In the genomic region with DNA sequence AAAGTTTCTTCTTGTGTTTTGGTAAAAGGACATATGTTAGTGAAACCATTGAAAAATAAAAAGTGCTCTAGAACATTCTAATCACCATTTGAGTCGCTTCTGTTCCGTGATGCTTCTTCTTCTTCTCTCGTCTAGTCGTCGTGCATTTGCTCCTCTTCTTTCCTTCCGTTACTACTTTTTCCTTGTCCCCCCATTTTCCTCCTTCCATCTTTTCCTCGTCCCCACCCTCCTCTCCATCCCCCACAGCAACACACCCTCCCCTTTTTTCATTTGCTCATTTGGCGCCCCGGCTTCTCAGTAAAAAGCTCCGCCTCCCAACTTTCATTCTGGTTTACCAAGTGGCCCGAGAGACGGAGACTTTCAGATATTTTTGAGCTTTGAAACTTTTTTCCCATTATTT, we compare ENCODE assay signal across 3 worm cellular contexts.
TF ChIP-seq lines count a peak whose summit lies in the region.

No protein-coding gene starts in this region.

TF ChIP-seq in whole organism, L1 larva, 84 proteins besides CTCF, POLR2A, EP300 and RAD21 (continued from another document and continues in another):
- TF ChIP-seq nhr-90 (tag; optimal IDR thresholded peaks at IDR 0.05; lab: Kevin White, UChicago; ENCODE audit: poor library complexity) (no peak), nhr-71 (tag; optimal IDR thresholded peaks at IDR 0.05; lab: Kevin White, UChicago) (peak; percentile 31), lin-15B (tag; optimal IDR thresholded peaks at IDR 0.05; lab: Kevin White, UChicago) (no peak), tlp-1 (tag; optimal IDR thresholded peaks at IDR 0.05; lab: Kevin White, UChicago) (no peak), hpl-2 (GFP tag; optimal IDR thresholded peaks at IDR 0.05; lab: Kevin White, UChicago) (no peak), ama-1 (optimal IDR thresholded peaks at IDR 0.05; lab: Kevin White, UChicago) (no peak), nhr-85 (tag; lab: Kevin White, UChicago) (no peak), nhr-11 (tag; optimal IDR thresholded peaks at IDR 0.05; lab: Kevin White, UChicago) (no peak), elt-3 (tag; optimal IDR thresholded peaks at IDR 0.05; lab: Kevin White, UChicago) (no peak), ces-1 (GFP tag; optimal IDR thresholded peaks at IDR 0.05; lab: Kevin White, UChicago) (peak; percentile 26), aha-1 (tag; optimal IDR thresholded peaks at IDR 0.05; lab: Kevin White, UChicago) (no peak), nhr-28 (tag; optimal IDR thresholded peaks at IDR 0.05; lab: Kevin White, UChicago) (no peak), rnt-1 (tag; optimal IDR thresholded peaks at IDR 0.05; lab: Kevin White, UChicago) (peak; percentile 42), fkh-10 (GFP tag; optimal IDR thresholded peaks at IDR 0.05; lab: Kevin White, UChicago) (peak; percentile 35), pqm-1 (tag; optimal IDR thresholded peaks at IDR 0.05; lab: Kevin White, UChicago) (no peak), nhr-77 (tag; optimal IDR thresholded peaks at IDR 0.05; lab: Kevin White, UChicago) (no peak), fkh-8 (tag; optimal IDR thresholded peaks at IDR 0.05; lab: Kevin White, UChicago) (peak; percentile 73), mef-2 (tag; optimal IDR thresholded peaks at IDR 0.05; lab: Kevin White, UChicago) (no peak), swsn-7 (tag; optimal IDR thresholded peaks at IDR 0.05; lab: Kevin White, UChicago) (no peak), elt-2 (tag; optimal IDR thresholded peaks at IDR 0.05; lab: Kevin White, UChicago) (no peak), snu-23 (GFP tag; optimal IDR thresholded peaks at IDR 0.05; lab: Kevin White, UChicago) (peak; percentile 13), nhr-84 (tag; optimal IDR thresholded peaks at IDR 0.05; lab: Kevin White, UChicago) (no peak), unc-62 (GFP tag; optimal IDR thresholded peaks at IDR 0.05; lab: Kevin White, UChicago) (no peak), dpl-1 (GFP tag; optimal IDR thresholded peaks at IDR 0.05; lab: Kevin White, UChicago) (no peak), mep-1 (tag; optimal IDR thresholded peaks at IDR 0.05; lab: Kevin White, UChicago) (peak; percentile 11), hlh-4 (tag; optimal IDR thresholded peaks at IDR 0.05; lab: Kevin White, UChicago) (no peak), jun-1 (tag; optimal IDR thresholded peaks at IDR 0.05; lab: Kevin White, UChicago) (no peak), zip-4 (GFP tag; optimal IDR thresholded peaks at IDR 0.05; lab: Kevin White, UChicago) (no peak), ceh-82 (tag; optimal IDR thresholded peaks at IDR 0.05; lab: Kevin White, UChicago) (peak in 2 of 3 experiments; percentile 10 to 49), lir-3 (tag; optimal IDR thresholded peaks at IDR 0.05; lab: Kevin White, UChicago; ENCODE audit: poor library complexity) (no peak), nhr-237 (tag; optimal IDR thresholded peaks at IDR 0.05; lab: Kevin White, UChicago) (no peak), skn-1 (tag; optimal IDR thresholded peaks at IDR 0.05; lab: Kevin White, UChicago) (no peak), sox-4 (tag; optimal IDR thresholded peaks at IDR 0.05; lab: Kevin White, UChicago) (no peak), nhr-12 (tag; optimal IDR thresholded peaks at IDR 0.05; lab: Kevin White, UChicago) (no peak), C34B4.2 (tag; optimal IDR thresholded peaks at IDR 0.05; lab: Kevin White, UChicago) (no peak), ztf-4 (tag; optimal IDR thresholded peaks at IDR 0.05; lab: Kevin White, UChicago) (peak; percentile 8), snpc-4 (tag; optimal IDR thresholded peaks at IDR 0.05; lab: Kevin White, UChicago) (no peak), nhr-20 (tag; optimal IDR thresholded peaks at IDR 0.05; lab: Kevin White, UChicago) (no peak), lsy-2 (tag; optimal IDR thresholded peaks at IDR 0.05; lab: Kevin White, UChicago) (peak in 1 of 2 experiments; percentile 26), aly-2 (tag; optimal IDR thresholded peaks at IDR 0.05; lab: Kevin White, UChicago) (no peak), ceh-63 (GFP tag; optimal IDR thresholded peaks at IDR 0.05; lab: Kevin White, UChicago) (no peak), nhr-19 (GFP tag; conservative IDR thresholded peaks at IDR 0.05; lab: Robert Waterston, UW) (peak; percentile 29; the same call in 1 of the 2 replicates), C16A3.4 (tag; optimal IDR thresholded peaks at IDR 0.05; lab: Kevin White, UChicago) (no peak), lin-14 (GFP tag; optimal IDR thresholded peaks at IDR 0.05; lab: Kevin White, UChicago) (peak; percentile 88)

TF ChIP-seq in whole organism, L2 larva, 48 proteins besides CTCF, POLR2A, EP300 and RAD21 (continued from another document):
- TF ChIP-seq fos-1 (tag; optimal IDR thresholded peaks at IDR 0.05; lab: Kevin White, UChicago) (no peak), ama-1 (optimal IDR thresholded peaks at IDR 0.05; lab: Kevin White, UChicago) (no peak), nhr-77 (tag; optimal IDR thresholded peaks at IDR 0.05; lab: Kevin White, UChicago) (no peak), ceh-82 (tag; optimal IDR thresholded peaks at IDR 0.05; lab: Kevin White, UChicago) (no peak), unc-55 (GFP tag; optimal IDR thresholded peaks at IDR 0.05; lab: Kevin White, UChicago) (peak; percentile 58), mbf-1 (tag; optimal IDR thresholded peaks at IDR 0.05; lab: Kevin White, UChicago) (no peak), F13H6.1 (tag; optimal IDR thresholded peaks at IDR 0.05; lab: Kevin White, UChicago) (peak; percentile 14), mdl-1 (tag; optimal IDR thresholded peaks at IDR 0.05; lab: Kevin White, UChicago) (no peak), unc-39 (tag; optimal IDR thresholded peaks at IDR 0.05; lab: Kevin White, UChicago) (no peak), nhr-11 (tag; optimal IDR thresholded peaks at IDR 0.05; lab: Kevin White, UChicago) (no peak), nhr-6 (tag; optimal IDR thresholded peaks at IDR 0.05; lab: Kevin White, UChicago) (no peak), ztf-1 (GFP tag; conservative IDR thresholded peaks at IDR 0.05; lab: Robert Waterston, UW) (no peak), gmeb-1 (tag; optimal IDR thresholded peaks at IDR 0.05; lab: Kevin White, UChicago) (no peak), snpc-4 (tag; optimal IDR thresholded peaks at IDR 0.05; lab: Kevin White, UChicago) (no peak), peb-1 (tag; optimal IDR thresholded peaks at IDR 0.05; lab: Kevin White, UChicago) (no peak), nhr-23 (tag; optimal IDR thresholded peaks at IDR 0.05; lab: Kevin White, UChicago) (no peak), egl-27 (tag; optimal IDR thresholded peaks at IDR 0.05; lab: Kevin White, UChicago) (no peak), crh-2 (tag; optimal IDR thresholded peaks at IDR 0.05; lab: Kevin White, UChicago) (peak; percentile 46), nhr-21 (tag; optimal IDR thresholded peaks at IDR 0.05; lab: Kevin White, UChicago) (no peak), elt-1 (tag; optimal IDR thresholded peaks at IDR 0.05; lab: Kevin White, UChicago) (no peak), ztf-4 (tag; optimal IDR thresholded peaks at IDR 0.05; lab: Kevin White, UChicago) (no peak), lin-11 (tag; optimal IDR thresholded peaks at IDR 0.05; lab: Kevin White, UChicago) (peak; percentile 15), R02D3.7 (tag; optimal IDR thresholded peaks at IDR 0.05; lab: Kevin White, UChicago) (no peak), zag-1 (tag; optimal IDR thresholded peaks at IDR 0.05; lab: Kevin White, UChicago) (peak; percentile 73), nhr-129 (tag; optimal IDR thresholded peaks at IDR 0.05; lab: Kevin White, UChicago) (peak; percentile 23), ceh-16 (tag; optimal IDR thresholded peaks at IDR 0.05; lab: Kevin White, UChicago) (no peak), alr-1 (tag; optimal IDR thresholded peaks at IDR 0.05; lab: Kevin White, UChicago) (no peak), blmp-1 (tag; optimal IDR thresholded peaks at IDR 0.05; lab: Kevin White, UChicago; ENCODE audit: insufficient read depth) (no peak), lin-13 (GFP tag; optimal IDR thresholded peaks at IDR 0.05; lab: Kevin White, UChicago) (no peak), dmd-4 (tag; optimal IDR thresholded peaks at IDR 0.05; lab: Kevin White, UChicago) (no peak), nhr-12 (tag; optimal IDR thresholded peaks at IDR 0.05; lab: Kevin White, UChicago) (no peak), Y55F3AM.14 (GFP tag; optimal IDR thresholded peaks at IDR 0.05; lab: Kevin White, UChicago) (peak; percentile 9), mab-5 (tag; optimal IDR thresholded peaks at IDR 0.05; lab: Kevin White, UChicago) (peak; percentile 27), ZK546.5 (tag; optimal IDR thresholded peaks at IDR 0.05; lab: Kevin White, UChicago) (no peak), lin-39 (tag; optimal IDR thresholded peaks at IDR 0.05; lab: Kevin White, UChicago) (no peak), sma-3 (GFP tag; optimal IDR thresholded peaks at IDR 0.05; lab: Kevin White, UChicago) (no peak), sma-9 (GFP tag; optimal IDR thresholded peaks at IDR 0.05; lab: Kevin White, UChicago) (peak; percentile 10), sma-9 (tag; optimal IDR thresholded peaks at IDR 0.05; lab: Kevin White, UChicago) (no peak)
TF ChIP-seq in whole organism, L2 larva: peak in this region for 12.

TF ChIP-seq in whole organism, L4 larva, 104 proteins besides CTCF, POLR2A, EP300 and RAD21 (continued from another document):
- TF ChIP-seq lsy-2 (tag; optimal IDR thresholded peaks at IDR 0.05; lab: Kevin White, UChicago) = peak; percentile 8 to 64
- TF ChIP-seq tra-1 (GFP tag; IDR thresholded peaks at IDR 0.05; lab: Robert Waterston, UW) = no peak
- TF ChIP-seq hlh-11 (tag; optimal IDR thresholded peaks at IDR 0.05; lab: Kevin White, UChicago) = peak; percentile 32
- TF ChIP-seq hmg-1.1 (GFP tag; IDR thresholded peaks at IDR 0.05; lab: Robert Waterston, UW) = peak; percentile 50; the same call in 1 of the 2 replicates
- TF ChIP-seq daf-12 (tag; optimal IDR thresholded peaks at IDR 0.05; lab: Kevin White, UChicago) = no peak
- TF ChIP-seq T26A8.4 (GFP tag; IDR thresholded peaks at IDR 0.05; lab: Robert Waterston, UW) = no peak
- TF ChIP-seq lim-7 (GFP tag; IDR thresholded peaks at IDR 0.05; lab: Robert Waterston, UW) = no peak
- TF ChIP-seq hlh-30 (tag; optimal IDR thresholded peaks at IDR 0.05; lab: Kevin White, UChicago; ENCODE audit: insufficient read depth) = peak; percentile 22
- peak; percentile 57; the same call in 1 of the 2 replicates for TF ChIP-seq egl-43 (GFP tag; IDR thresholded peaks at IDR 0.05; lab: Robert Waterston, UW)
- TF ChIP-seq aha-1 (tag; lab: Kevin White, UChicago) = peak; percentile 11
- no peak for TF ChIP-seq pqm-1 (tag; optimal IDR thresholded peaks at IDR 0.05; lab: Kevin White, UChicago)
- TF ChIP-seq Y5F2A.4 (GFP tag; optimal IDR thresholded peaks at IDR 0.05; lab: Kevin White, UChicago) = no peak
- TF ChIP-seq set-16 (GFP tag; IDR thresholded peaks at IDR 0.05; lab: Robert Waterston, UW) = peak; percentile 55
- no peak for TF ChIP-seq lin-29 (GFP tag; IDR thresholded peaks at IDR 0.05; lab: Robert Waterston, UW)
- TF ChIP-seq daf-19 (GFP tag; conservative IDR thresholded peaks at IDR 0.05; lab: Robert Waterston, UW) = no peak
- peak; percentile 30 for TF ChIP-seq ama-1 (optimal IDR thresholded peaks at IDR 0.05; lab: Kevin White, UChicago)
- peak in 1 of 2 experiments; percentile 7 for TF ChIP-seq mdl-1 (tag; optimal IDR thresholded peaks at IDR 0.05; lab: Kevin White, UChicago)
- peak in 1 of 2 experiments; percentile 7 for TF ChIP-seq hif-1 (tag; optimal IDR thresholded peaks at IDR 0.05; lab: Kevin White, UChicago)
- no peak for TF ChIP-seq ceh-32 (tag; optimal IDR thresholded peaks at IDR 0.05; lab: Kevin White, UChicago; ENCODE audit: poor library complexity)
- TF ChIP-seq nhr-42 (GFP tag; IDR thresholded peaks at IDR 0.05; lab: Robert Waterston, UW) = no peak
- TF ChIP-seq nhr-28 (tag; optimal IDR thresholded peaks at IDR 0.05; lab: Kevin White, UChicago) = no peak
- TF ChIP-seq dpl-1 (GFP tag; optimal IDR thresholded peaks at IDR 0.05; lab: Kevin White, UChicago) = no peak
- no peak for TF ChIP-seq egl-27 (tag; optimal IDR thresholded peaks at IDR 0.05; lab: Kevin White, UChicago)
- TF ChIP-seq unc-39 (tag; optimal IDR thresholded peaks at IDR 0.05; lab: Kevin White, UChicago) = no peak
- peak; percentile 86 for TF ChIP-seq ctbp-1 (GFP tag; IDR thresholded peaks at IDR 0.05; lab: Robert Waterston, UW)
